Worm (Caenorhabditis elegans) whole organism, mixed stage, embryonic: ENCODE data around the gene D1079.1.

Source experiments
- blmp-1 ChIP-seq: fragments of 150-350 bp; optimal IDR thresholded peaks from 2 replicates; lab custom pipeline; 2014; ENCODE audit warnings: missing biosample characterization, missing genetic modification characterization
- ces-1 ChIP-seq: fragments of 150-350 bp; optimal IDR thresholded peaks from 2 replicates; lab custom pipeline; 2014; ENCODE audit warnings: missing biosample characterization, missing genetic modification reagents, missing genetic modification characterization
- elt-3 ChIP-seq: fragments of 150-350 bp; optimal IDR thresholded peaks from 2 replicates; lab custom pipeline; 2014; ENCODE audit warnings: missing biosample characterization, missing genetic modification characterization
- ham-2 ChIP-seq: fragments of 200-800 bp; sonication (Bioruptor generic); optimal IDR thresholded peaks from 2 replicates; lab custom pipeline; 2018; ENCODE audit warnings: mild to moderate bottlenecking, missing genetic modification characterization, missing compliant biosample characterization
- lin-13 ChIP-seq: fragments of 150-350 bp; optimal IDR thresholded peaks from 2 replicates; lab custom pipeline; 2014; ENCODE audit warnings: missing biosample characterization, missing genetic modification characterization
- pha-4 ChIP-seq: fragments of 150-350 bp; optimal IDR thresholded peaks from 2 replicates; lab custom pipeline; 2018; ENCODE audit warnings: missing biosample characterization, missing genetic modification reagents, missing genetic modification characterization
- unc-62 ChIP-seq: fragments of 150-350 bp; optimal IDR thresholded peaks from 2 replicates; lab custom pipeline; 2014; ENCODE audit warnings: missing biosample characterization, missing genetic modification reagents, missing genetic modification characterization
- ztf-11 ChIP-seq: fragments of 150-350 bp; optimal IDR thresholded peaks from 2 replicates; lab custom pipeline; 2014; ENCODE audit warnings: missing biosample characterization, missing genetic modification characterization

DNA sequence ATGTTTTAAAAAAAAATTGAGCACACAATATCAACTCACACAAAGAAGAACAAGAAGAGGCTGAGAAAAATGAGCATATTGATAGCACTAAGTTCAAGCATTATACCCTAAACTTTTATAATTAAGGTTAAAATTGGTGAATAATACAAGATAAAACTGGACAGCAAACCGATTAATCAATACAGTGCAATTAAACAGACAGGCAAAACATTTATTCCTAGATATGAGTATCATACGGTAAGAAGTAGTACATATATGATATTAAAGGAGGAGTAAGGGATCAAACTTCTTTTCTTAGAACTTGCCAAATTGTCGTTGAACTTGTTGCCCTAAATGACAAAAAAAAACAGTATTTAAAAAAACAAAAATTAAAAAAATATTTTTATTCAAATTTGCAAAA lies 31.0 kb upstream of the D1079.1 start, which contains the start of gene R160.14:
- no peak for TF ChIP-seq elt-3 (tag; lab: Kevin White, UChicago)
- no peak for TF ChIP-seq ces-1 (GFP tag; lab: Kevin White, UChicago)
- no peak for TF ChIP-seq unc-62
- TF ChIP-seq lin-13 = no peak
- TF ChIP-seq ham-2 = no peak
- TF ChIP-seq pha-4 (tag; lab: Kevin White, UChicago) = no peak
- TF ChIP-seq blmp-1 (tag; lab: Kevin White, UChicago) = no peak
- TF ChIP-seq ztf-11 (tag; lab: Kevin White, UChicago) = no peak
